Worm (Caenorhabditis elegans) whole organism, L4 larva: ENCODE data around the gene srh-268.

Experiments
- R02D3.7 ChIP-seq: fragments of 150-350 bp; sonication (generic microtip); optimal IDR thresholded peaks from 3 replicates; lab custom pipeline; 2014; ENCODE audit warnings: missing biosample characterization, missing genetic modification characterization
- ceh-20 ChIP-seq: fragments of 200-800 bp; sonication (Bioruptor generic); IDR thresholded peaks from 2 replicates; pipeline ENCODE4 v1.3.6; 2022; ENCODE audit warnings: missing genetic modification reagents, missing genetic modification characterization, missing compliant biosample characterization
- egl-43 ChIP-seq: fragments of 200-800 bp; sonication (Bioruptor generic); IDR thresholded peaks from 2 replicates; pipeline ENCODE4 v1.3.6; 2022; ENCODE audit warnings: missing genetic modification reagents, missing genetic modification characterization, missing compliant biosample characterization
- hlh-11 ChIP-seq: fragments of 200-800 bp; sonication (Bioruptor generic); optimal IDR thresholded peaks from 2 replicates; lab custom pipeline; 2018; ENCODE audit warnings: mild to moderate bottlenecking, missing genetic modification characterization, missing compliant biosample characterization
- jun-1 ChIP-seq: fragments of 150-350 bp; optimal IDR thresholded peaks from 2 replicates; lab custom pipeline; 2014; ENCODE audit warnings: missing biosample characterization, missing genetic modification reagents, missing genetic modification characterization
- lim-7 ChIP-seq: fragments of 200-800 bp; sonication (Bioruptor generic); IDR thresholded peaks from 2 replicates; pipeline ENCODE4 v1.3.6; 2022; ENCODE audit warnings: missing genetic modification characterization, missing compliant biosample characterization
- lsy-2 ChIP-seq, 2 experiments: fragments of 150-350 bp in 1 of 2; sonication (generic microtip) in 1 of 2; optimal IDR thresholded peaks; 2 replicates each; lab custom pipeline; 2014 to 2017; ENCODE audit warnings: missing biosample characterization in 2 of 2, missing genetic modification characterization in 2 of 2
- mdl-1 ChIP-seq, 2 experiments: fragments of 150-350 bp in 1 of 2; sonication (generic microtip) in 1 of 2; optimal IDR thresholded peaks; 2 replicates each; lab custom pipeline; 2014 to 2017; ENCODE audit warnings: missing biosample characterization in 2 of 2, missing genetic modification characterization in 2 of 2
- nhr-11 ChIP-seq: fragments of 150-350 bp; optimal IDR thresholded peaks from 2 replicates; lab custom pipeline; 2014; ENCODE audit warnings: missing biosample characterization, missing genetic modification characterization
- pqm-1 ChIP-seq: sonication (generic microtip); optimal IDR thresholded peaks from 2 replicates; lab custom pipeline; 2017; ENCODE audit warnings: missing biosample characterization, missing genetic modification characterization
- rbr-2 ChIP-seq: sonication (generic microtip); optimal IDR thresholded peaks from 2 replicates; lab custom pipeline; 2016; ENCODE audit warnings: missing genotype, missing genetic modification characterization, missing compliant biosample characterization
- snpc-1.2 ChIP-seq: fragments of 200-800 bp; sonication (Bioruptor generic); IDR thresholded peaks from 2 replicates; pipeline ENCODE4 v1.3.6; 2022; ENCODE audit warnings: missing genetic modification reagents, missing genetic modification characterization, missing compliant biosample characterization
- tra-1 ChIP-seq: fragments of 200-800 bp; sonication (Bioruptor generic); IDR thresholded peaks from 2 replicates; pipeline ENCODE4 v1.3.6; 2022; ENCODE audit warnings: missing genetic modification reagents, missing genetic modification characterization, missing compliant biosample characterization
- unc-62 ChIP-seq, 3 experiments: fragments of 150-350 bp in 1 of 3; sonication (generic microtip); optimal IDR thresholded peaks in 2 of 3; peaks in 1 of 3; 1 replicate in 1 of 3; 2 replicates in 2 of 3; lab custom pipeline; 2014 to 2017; ENCODE audit warnings: missing biosample characterization in 3 of 3, missing genetic modification characterization in 3 of 3, missing genetic modification reagents in 3 of 3, missing genotype in 1 of 3

ce11 chrV:7570955-7571354 lies 31.8 kb downstream of the srh-268 start, which contains the start of gene F19F10.14:
- TF ChIP-seq R02D3.7 (tag; lab: Kevin White, UChicago) (no peak), nhr-11 (no peak), rbr-2 (tag; lab: Kevin White, UChicago) (no peak), jun-1 (tag; lab: Kevin White, UChicago) (no peak), unc-62 (GFP tag; optimal IDR thresholded peaks at IDR 0.05 in 1 of 2; lab: Kevin White, UChicago) (no peak), unc-62 (tag; optimal IDR thresholded peaks at IDR 0.05; lab: Kevin White, UChicago) (no peak), snpc-1.2 (no peak), mdl-1 (tag; optimal IDR thresholded peaks at IDR 0.05; lab: Kevin White, UChicago) (no peak), egl-43 (GFP tag; lab: Robert Waterston, UW) (no peak), lsy-2 (tag; optimal IDR thresholded peaks at IDR 0.05; lab: Kevin White, UChicago) (no peak), tra-1 (GFP tag; lab: Robert Waterston, UW) (no peak), ceh-20 (GFP tag; lab: Robert Waterston, UW) (no peak), hlh-11 (tag; lab: Kevin White, UChicago) (no peak), lim-7 (GFP tag; lab: Robert Waterston, UW) (no peak), pqm-1 (tag; lab: Kevin White, UChicago) (no peak)
